Worm (Caenorhabditis elegans): ENCODE measurements around the gene F19B10.4.

- TF ChIP-seq mdl-1 (tag; optimal IDR thresholded peaks at IDR 0.05) = no peak
- TF ChIP-seq zag-1 (tag; optimal IDR thresholded peaks at IDR 0.05) = no peak
- TF ChIP-seq pha-4 (GFP tag; IDR thresholded peaks at IDR 0.05) = no peak
- no peak for TF ChIP-seq pha-4 (tag; optimal IDR thresholded peaks at IDR 0.05)
- no peak for TF ChIP-seq ceh-62 (tag; optimal IDR thresholded peaks at IDR 0.05)
- no peak for TF ChIP-seq aly-2 (tag; optimal IDR thresholded peaks at IDR 0.05)
- no peak for TF ChIP-seq fos-1 (tag; optimal IDR thresholded peaks at IDR 0.05)
- no peak for TF ChIP-seq ztf-11 (tag; optimal IDR thresholded peaks at IDR 0.05)
- TF ChIP-seq nhr-77 (tag; optimal IDR thresholded peaks at IDR 0.05) = no peak
- TF ChIP-seq ama-1 (optimal IDR thresholded peaks at IDR 0.05) = no peak
Observed at ce11 chrII:3663796-3664195, 3.9 kb downstream of the F19B10.4 start, which contains the start of gene F19B10.6.
